Worm (Caenorhabditis elegans) whole organism, L1 larva: ENCODE data around the gene nhr-238.

ENCODE experiments used
- C16A3.4 ChIP-seq: fragments of 150-350 bp; optimal IDR thresholded peaks from 2 replicates; lab custom pipeline; 2014; ENCODE audit warnings: missing biosample characterization, missing genetic modification characterization
- F16B12.6 ChIP-seq: fragments of 150-350 bp; optimal IDR thresholded peaks from 2 replicates; lab custom pipeline; 2014; ENCODE audit warnings: missing biosample characterization, missing genetic modification characterization
- Y116A8C.19 ChIP-seq: sonication (generic microtip); optimal IDR thresholded peaks from 2 replicates; lab custom pipeline; 2016; ENCODE audit warnings: missing compliant biosample characterization, missing genetic modification characterization, borderline replicate concordance
- aly-2 ChIP-seq: fragments of 150-350 bp; optimal IDR thresholded peaks from 2 replicates; lab custom pipeline; 2014; ENCODE audit warnings: missing biosample characterization, missing genetic modification characterization
- ama-1 ChIP-seq: fragments of 150-350 bp; optimal IDR thresholded peaks from 2 replicates; lab custom pipeline; 2014
- blmp-1 ChIP-seq: fragments of 150-350 bp; optimal IDR thresholded peaks from 2 replicates; lab custom pipeline; 2014; ENCODE audit warnings: missing biosample characterization, missing genetic modification characterization
- ceh-82 ChIP-seq, 3 experiments: fragments of 150-350 bp in 1 of 3; sonication (generic microtip) in 2 of 3; optimal IDR thresholded peaks; 2 replicates each; lab custom pipeline; 2014 to 2017; ENCODE audit warnings: missing biosample characterization in 3 of 3, missing genetic modification characterization in 3 of 3
- ceh-88 ChIP-seq: fragments of 200-800 bp; sonication (Bioruptor generic); IDR thresholded peaks from 2 replicates; pipeline ENCODE4 v1.3.6; 2022; ENCODE audit warnings: missing genetic modification characterization, missing compliant biosample characterization
- ceh-90 ChIP-seq: sonication (generic microtip); optimal IDR thresholded peaks from 2 replicates; lab custom pipeline; 2016; ENCODE audit warnings: missing genetic modification characterization, missing compliant biosample characterization
- ces-1 ChIP-seq: fragments of 150-350 bp; optimal IDR thresholded peaks from 2 replicates; lab custom pipeline; 2014; ENCODE audit warnings: missing biosample characterization, missing genetic modification reagents, missing genetic modification characterization
- dpl-1 ChIP-seq, 3 experiments: fragments of 150-350 bp in 2 of 3; sonication (generic microtip) in 1 of 3; optimal IDR thresholded peaks; 2 replicates each; lab custom pipeline; 2014 to 2017; ENCODE audit warnings: missing biosample characterization in 3 of 3, missing genetic modification characterization in 3 of 3, missing genetic modification reagents in 3 of 3
- egl-13 ChIP-seq: sonication (generic microtip); optimal IDR thresholded peaks from 2 replicates; lab custom pipeline; 2016; ENCODE audit warnings: missing genotype, missing genetic modification reagents, missing genetic modification characterization, missing compliant biosample characterization
- elt-2 ChIP-seq: sonication (generic microtip); optimal IDR thresholded peaks from 2 replicates; lab custom pipeline; 2016; ENCODE audit warnings: missing genetic modification characterization, mild to moderate bottlenecking, inconsistent platforms, missing compliant biosample characterization, missing genetic modification reagents
- elt-3 ChIP-seq, 6 experiments: fragments of 150-350 bp in 1 of 6; sonication (generic microtip); optimal IDR thresholded peaks; 2 replicates each; lab custom pipeline; 2017 to 2018; ENCODE audit warnings: missing biosample characterization in 6 of 6, missing genetic modification characterization in 6 of 6, inconsistent platforms in 1 of 6
- ets-5 ChIP-seq: fragments of 200-800 bp; sonication (Bioruptor generic); IDR thresholded peaks from 2 replicates; pipeline ENCODE4 v1.3.6; 2022; ENCODE audit warnings: missing genetic modification characterization, missing compliant biosample characterization
- fkh-10 ChIP-seq: sonication (generic microtip); optimal IDR thresholded peaks from 2 replicates; lab custom pipeline; 2017; ENCODE audit warnings: missing biosample characterization, missing genetic modification reagents, missing genetic modification characterization
- fkh-4 ChIP-seq: sonication (generic microtip); optimal IDR thresholded peaks from 2 replicates; lab custom pipeline; 2016; ENCODE audit warnings: missing compliant biosample characterization, missing genetic modification characterization, borderline replicate concordance
- fos-1 ChIP-seq: fragments of 150-350 bp; optimal IDR thresholded peaks from 2 replicates; lab custom pipeline; 2014; ENCODE audit warnings: missing biosample characterization, missing genetic modification characterization
- grh-1 ChIP-seq: fragments of 200-800 bp; sonication (Bioruptor generic); IDR thresholded peaks from 2 replicates; pipeline ENCODE4 v1.3.6; 2022; ENCODE audit warnings: missing genetic modification reagents, missing genetic modification characterization, missing compliant biosample characterization
- hlh-4 ChIP-seq: sonication (generic microtip); optimal IDR thresholded peaks from 2 replicates; lab custom pipeline; 2016; ENCODE audit warnings: mild to moderate bottlenecking, missing genetic modification characterization, missing compliant biosample characterization
- hpl-2 ChIP-seq: fragments of 150-350 bp; optimal IDR thresholded peaks from 2 replicates; lab custom pipeline; 2014; ENCODE audit warnings: missing biosample characterization, missing genetic modification reagents, missing genetic modification characterization
- isw-1 ChIP-seq: fragments of 200-800 bp; sonication (Bioruptor generic); IDR thresholded peaks from 2 replicates; pipeline ENCODE4 v1.3.6; 2022; ENCODE audit warnings: missing genetic modification characterization, missing compliant biosample characterization
- jun-1 ChIP-seq: fragments of 150-350 bp; optimal IDR thresholded peaks from 2 replicates; lab custom pipeline; 2014; ENCODE audit warnings: missing biosample characterization, missing genetic modification reagents, missing genetic modification characterization
- lin-13 ChIP-seq: fragments of 150-350 bp; optimal IDR thresholded peaks from 2 replicates; lab custom pipeline; 2014; ENCODE audit warnings: missing biosample characterization, missing genetic modification reagents, missing genetic modification characterization
- lin-15B ChIP-seq: fragments of 150-350 bp; sonication (generic microtip); optimal IDR thresholded peaks from 3 replicates; lab custom pipeline; 2014; ENCODE audit warnings: missing biosample characterization, missing genetic modification characterization
- lin-35 ChIP-seq, 2 experiments: fragments of 150-350 bp; optimal IDR thresholded peaks; 2 replicates each; lab custom pipeline; 2014; ENCODE audit warnings: missing biosample characterization in 2 of 2, missing genetic modification characterization in 2 of 2, missing genetic modification reagents in 2 of 2
- lsy-2 ChIP-seq, 2 experiments: fragments of 150-350 bp; optimal IDR thresholded peaks; 2 replicates each; lab custom pipeline; 2014; ENCODE audit warnings: missing biosample characterization in 2 of 2, missing genetic modification characterization in 2 of 2
- mab-9 ChIP-seq: fragments of 200-800 bp; sonication (Bioruptor generic); IDR thresholded peaks from 2 replicates; pipeline ENCODE4 v1.3.6; 2022; ENCODE audit warnings: missing genetic modification reagents, missing genetic modification characterization, missing compliant biosample characterization
- mdl-1 ChIP-seq, 2 experiments: fragments of 150-350 bp; optimal IDR thresholded peaks; 2 replicates each; lab custom pipeline; 2014 to 2017; ENCODE audit warnings: missing biosample characterization in 2 of 2, missing genetic modification characterization in 2 of 2, inconsistent platforms in 1 of 2
- mep-1 ChIP-seq: fragments of 150-350 bp; optimal IDR thresholded peaks from 2 replicates; lab custom pipeline; 2014; ENCODE audit warnings: missing biosample characterization, missing genetic modification characterization
- nhr-11 ChIP-seq: fragments of 150-350 bp; optimal IDR thresholded peaks from 2 replicates; lab custom pipeline; 2014; ENCODE audit warnings: missing biosample characterization, missing genetic modification characterization
- nhr-12 ChIP-seq: sonication (generic microtip); optimal IDR thresholded peaks from 2 replicates; lab custom pipeline; 2017; ENCODE audit warnings: missing biosample characterization, missing genetic modification characterization
- nhr-19 ChIP-seq: fragments of 200-800 bp; sonication (Bioruptor generic); conservative IDR thresholded peaks from 2 replicates; pipeline ENCODE4 v1.3.6; 2022; ENCODE audit warnings: missing genetic modification characterization, missing compliant biosample characterization
- nhr-20 ChIP-seq: sonication (generic microtip); optimal IDR thresholded peaks from 2 replicates; lab custom pipeline; 2016; ENCODE audit warnings: mild to moderate bottlenecking, missing genetic modification characterization, missing compliant biosample characterization
- nhr-47 ChIP-seq: sonication (generic microtip); optimal IDR thresholded peaks from 2 replicates; lab custom pipeline; 2016; ENCODE audit warnings: mild to moderate bottlenecking, missing genetic modification characterization, moderate library complexity, missing compliant biosample characterization
- nhr-76 ChIP-seq: sonication (generic microtip); optimal IDR thresholded peaks from 2 replicates; lab custom pipeline; 2017; ENCODE audit warnings: missing biosample characterization, missing genetic modification characterization
- nhr-85 ChIP-seq: sonication (generic microtip); peaks from one replicate; lab custom pipeline; 2016; ENCODE audit warnings: missing genetic modification characterization, inconsistent platforms, missing compliant biosample characterization
- pag-3 ChIP-seq: sonication (generic microtip); optimal IDR thresholded peaks from 2 replicates; lab custom pipeline; 2017; ENCODE audit warnings: missing genetic modification characterization, mild to moderate bottlenecking, missing compliant biosample characterization, antibody characterized with exemption, borderline replicate concordance; ENCODE audit not compliant: insufficient read depth
- skn-1 ChIP-seq: fragments of 150-350 bp; optimal IDR thresholded peaks from 2 replicates; lab custom pipeline; 2014; ENCODE audit warnings: missing biosample characterization, missing genetic modification characterization
- snpc-4 ChIP-seq: fragments of 150-350 bp; optimal IDR thresholded peaks from 2 replicates; lab custom pipeline; 2014; ENCODE audit warnings: missing biosample characterization, missing genetic modification characterization
- sox-4 ChIP-seq: sonication (generic microtip); optimal IDR thresholded peaks from 2 replicates; lab custom pipeline; 2016; ENCODE audit warnings: missing genetic modification characterization, missing compliant biosample characterization
- sup-37 ChIP-seq: fragments of 200-800 bp; sonication (Bioruptor generic); optimal IDR thresholded peaks from 2 replicates; lab custom pipeline; 2018; ENCODE audit warnings: mild to moderate bottlenecking, missing genetic modification characterization, missing compliant biosample characterization
- swsn-7 ChIP-seq: sonication (generic microtip); optimal IDR thresholded peaks from 2 replicates; lab custom pipeline; 2016; ENCODE audit warnings: missing genetic modification characterization, missing compliant biosample characterization
- tbx-2 ChIP-seq: sonication (generic microtip); optimal IDR thresholded peaks from 2 replicates; lab custom pipeline; 2016; ENCODE audit warnings: missing genetic modification characterization, missing compliant biosample characterization
- tlp-1 ChIP-seq: fragments of 150-350 bp; optimal IDR thresholded peaks from 2 replicates; lab custom pipeline; 2014; ENCODE audit warnings: missing biosample characterization, missing genetic modification characterization
- unc-130 ChIP-seq: fragments of 150-350 bp; optimal IDR thresholded peaks from 2 replicates; lab custom pipeline; 2017; ENCODE audit warnings: missing biosample characterization, missing genetic modification characterization, inconsistent platforms
- unc-62 ChIP-seq: fragments of 150-350 bp; optimal IDR thresholded peaks from 2 replicates; lab custom pipeline; 2014; ENCODE audit warnings: missing biosample characterization, missing genetic modification reagents, missing genetic modification characterization
- unc-86 ChIP-seq: sonication (generic microtip); optimal IDR thresholded peaks from 2 replicates; lab custom pipeline; 2016; ENCODE audit warnings: missing genetic modification characterization, missing compliant biosample characterization
- unc-98 ChIP-seq: fragments of 200-800 bp; sonication (Bioruptor generic); IDR thresholded peaks from 2 replicates; pipeline ENCODE4 v1.3.6; 2022; ENCODE audit warnings: missing genetic modification characterization, missing compliant biosample characterization
- xbp-1 ChIP-seq: sonication (generic microtip); optimal IDR thresholded peaks from 2 replicates; lab custom pipeline; 2016; ENCODE audit warnings: missing genetic modification characterization, missing compliant biosample characterization
- zag-1 ChIP-seq: fragments of 150-350 bp; optimal IDR thresholded peaks from 2 replicates; lab custom pipeline; 2014; ENCODE audit warnings: missing biosample characterization, missing genetic modification characterization
- zip-4 ChIP-seq: fragments of 200-800 bp; sonication (Bioruptor generic); optimal IDR thresholded peaks from 2 replicates; lab custom pipeline; 2018; ENCODE audit warnings: mild to moderate bottlenecking, missing genetic modification characterization, moderate library complexity, missing compliant biosample characterization
- ztf-11 ChIP-seq, 2 experiments: sonication (generic microtip); optimal IDR thresholded peaks; 2 replicates each; lab custom pipeline; 2016 to 2017; ENCODE audit warnings: missing genetic modification characterization in 2 of 2, missing biosample characterization in 1 of 2, missing compliant biosample characterization in 1 of 2
- ztf-4 ChIP-seq: fragments of 150-350 bp; optimal IDR thresholded peaks from 2 replicates; lab custom pipeline; 2014; ENCODE audit warnings: missing biosample characterization, missing genetic modification characterization

Gene nhr-238

DNA sequence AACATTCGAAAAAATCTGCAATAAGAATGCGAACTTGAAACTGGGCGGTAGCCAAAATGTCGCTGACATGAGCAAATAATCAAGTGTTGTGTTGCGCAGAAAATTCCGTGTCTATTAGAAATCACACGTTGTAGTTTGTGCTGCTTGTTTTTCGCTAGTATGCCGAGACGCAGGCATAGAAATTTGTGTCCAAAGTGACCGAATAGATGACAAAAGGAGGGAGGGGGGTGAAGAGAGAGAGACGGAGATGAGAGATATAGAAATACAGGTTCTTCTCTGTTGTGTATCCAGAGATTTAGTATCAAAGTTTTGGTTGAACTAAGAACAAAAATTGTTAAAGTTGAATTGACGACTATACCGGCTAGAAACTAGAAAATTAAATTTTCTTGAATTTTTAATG lies 2.0 kb downstream of the nhr-238 start (continued):
- TF ChIP-seq isw-1 (GFP tag; lab: Robert Waterston, UW), result no peak
- no peak for TF ChIP-seq lin-15B (tag; lab: Kevin White, UChicago)
- no peak for TF ChIP-seq ces-1 (GFP tag; lab: Kevin White, UChicago)
- peak in 1 of 2 experiments; percentile 25 for TF ChIP-seq lsy-2 (tag; optimal IDR thresholded peaks at IDR 0.05; lab: Kevin White, UChicago)
- no peak for TF ChIP-seq Y116A8C.19 (tag; lab: Kevin White, UChicago)
- TF ChIP-seq zag-1, result no peak
- peak; percentile 87 for TF ChIP-seq nhr-85
- TF ChIP-seq mdl-1 (tag; optimal IDR thresholded peaks at IDR 0.05; lab: Kevin White, UChicago), result peak in 1 of 2 experiments; percentile 49
- TF ChIP-seq sup-37, result no peak
- TF ChIP-seq ama-1 (lab: Kevin White, UChicago), result no peak
- peak; percentile 53 for TF ChIP-seq ztf-4 (tag; lab: Kevin White, UChicago)
- peak; percentile 45 for TF ChIP-seq tbx-2 (tag; lab: Kevin White, UChicago)
- TF ChIP-seq fkh-4 (tag; lab: Kevin White, UChicago), result no peak
- no peak for TF ChIP-seq C16A3.4 (tag; lab: Kevin White, UChicago)
- no peak for TF ChIP-seq unc-130 (tag; lab: Kevin White, UChicago)
- TF ChIP-seq ceh-90, result no peak
- no peak for TF ChIP-seq fos-1
- TF ChIP-seq swsn-7 (tag; lab: Kevin White, UChicago), result no peak
- TF ChIP-seq nhr-20 (tag; lab: Kevin White, UChicago), result peak; percentile 83
- peak; percentile 21; the same call in 1 of the 2 replicates for TF ChIP-seq nhr-19 (GFP tag; lab: Robert Waterston, UW)
- TF ChIP-seq hlh-4, result no peak
- TF ChIP-seq mep-1, result peak; percentile 27
- no peak for TF ChIP-seq aly-2
- no peak for TF ChIP-seq egl-13 (tag; lab: Kevin White, UChicago)
- no peak for TF ChIP-seq ztf-11 (tag; optimal IDR thresholded peaks at IDR 0.05; lab: Kevin White, UChicago)
- no peak for TF ChIP-seq sox-4 (tag; lab: Kevin White, UChicago)
- TF ChIP-seq hpl-2 (GFP tag; lab: Kevin White, UChicago), result no peak
- TF ChIP-seq F16B12.6 (tag; lab: Kevin White, UChicago), result no peak
- peak in 1 of 6 experiments; percentile 26 for TF ChIP-seq elt-3 (tag; optimal IDR thresholded peaks at IDR 0.05; lab: Kevin White, UChicago)
- no peak for TF ChIP-seq nhr-76 (tag; lab: Kevin White, UChicago)
- TF ChIP-seq ets-5 (GFP tag; lab: Robert Waterston, UW), result no peak
- no peak for TF ChIP-seq unc-86 (tag; lab: Kevin White, UChicago)
- TF ChIP-seq pag-3 (tag; lab: Kevin White, UChicago), result no peak
- no peak for TF ChIP-seq xbp-1 (tag; lab: Kevin White, UChicago)
- no peak for TF ChIP-seq nhr-12 (tag; lab: Kevin White, UChicago)
- peak in 1 of 2 experiments; percentile 57 for TF ChIP-seq lin-35 (GFP tag; optimal IDR thresholded peaks at IDR 0.05; lab: Kevin White, UChicago)
- no peak for TF ChIP-seq grh-1 (GFP tag; lab: Robert Waterston, UW)
- TF ChIP-seq skn-1, result peak; percentile 81
- TF ChIP-seq elt-2, result no peak
- TF ChIP-seq nhr-11 (tag; lab: Kevin White, UChicago), result peak; percentile 3
- TF ChIP-seq dpl-1 (GFP tag; optimal IDR thresholded peaks at IDR 0.05; lab: Kevin White, UChicago), result peak in 2 of 3 experiments; percentile 3
- no peak for TF ChIP-seq snpc-4
- no peak for TF ChIP-seq tlp-1 (tag; lab: Kevin White, UChicago)
- peak; percentile 35 for TF ChIP-seq jun-1 (tag; lab: Kevin White, UChicago)
- no peak for TF ChIP-seq unc-98
- peak; percentile 65 for TF ChIP-seq blmp-1
- TF ChIP-seq mab-9 (GFP tag; lab: Robert Waterston, UW), result no peak
- TF ChIP-seq fkh-10 (GFP tag; lab: Kevin White, UChicago), result no peak
- no peak for TF ChIP-seq ceh-88
- TF ChIP-seq lin-13 (GFP tag; lab: Kevin White, UChicago), result no peak
- peak in 2 of 3 experiments; percentile 10 to 17 for TF ChIP-seq ceh-82 (tag; optimal IDR thresholded peaks at IDR 0.05; lab: Kevin White, UChicago)
- no peak for TF ChIP-seq nhr-47 (tag; lab: Kevin White, UChicago)
- TF ChIP-seq unc-62, result no peak
- no peak for TF ChIP-seq zip-4 (GFP tag; lab: Kevin White, UChicago)
